Fruit fly (Drosophila melanogaster) whole organism, embryonic: ENCODE data around the gene Vta1.
A peak's percentile ranks its signal among the peaks of the same experiment; 100 is the strongest.

ENCODE experiments used
- Adf1 ChIP-seq: fragments of 200-800 bp; sonication (Bioruptor generic); IDR thresholded peaks from 2 replicates; pipeline ENCODE4 v1.3.6; 2022; ENCODE audit warnings: missing biosample characterization, missing genetic modification characterization
- Awh ChIP-seq: fragments of 200-800 bp; sonication (Bioruptor generic); IDR thresholded peaks from 2 replicates; pipeline ENCODE4, ENCODE4 v1.3.6; 2022; ENCODE audit warnings: missing biosample characterization, missing genetic modification characterization
- CG10462 ChIP-seq: fragments of 200-800 bp; sonication (Bioruptor generic); optimal IDR thresholded peaks from 2 replicates; lab custom pipeline; 2016; ENCODE audit warnings: missing biosample characterization, missing genetic modification characterization
- CG12219 ChIP-seq: fragments of 200-800 bp; sonication (Bioruptor generic); optimal IDR thresholded peaks from 3 replicates; lab custom pipeline; 2018; ENCODE audit warnings: missing biosample characterization, mild to moderate bottlenecking, missing genetic modification characterization
- CG12769 ChIP-seq: fragments of 200-800 bp; sonication (Bioruptor generic); optimal IDR thresholded peaks from 2 replicates; lab custom pipeline; 2019; ENCODE audit warnings: missing biosample characterization, mild to moderate bottlenecking, missing genetic modification characterization, moderate library complexity
- CG13123 ChIP-seq: fragments of 200-800 bp; sonication (Bioruptor generic); optimal IDR thresholded peaks from 2 replicates; lab custom pipeline; 2016; ENCODE audit warnings: missing biosample characterization, missing genetic modification characterization
- CG13894 ChIP-seq: fragments of 200-800 bp; sonication (Bioruptor generic); optimal IDR thresholded peaks from 3 replicates; lab custom pipeline; 2018; ENCODE audit warnings: missing biosample characterization, mild to moderate bottlenecking, missing genetic modification characterization, moderate library complexity
- CG15269 ChIP-seq: fragments of 200-800 bp; sonication (Bioruptor generic); optimal IDR thresholded peaks from 2 replicates; lab custom pipeline; 2018; ENCODE audit warnings: missing biosample characterization, mild to moderate bottlenecking, missing genetic modification characterization, moderate library complexity
- CG16813 ChIP-seq: fragments of 200-800 bp; sonication (Bioruptor generic); IDR thresholded peaks from 3 replicates; pipeline ENCODE4 v1.3.6; 2022; ENCODE audit warnings: missing biosample characterization, missing genetic modification characterization; ENCODE audit not compliant: partially characterized antibody
- CG16815 ChIP-seq: fragments of 200-800 bp; sonication (Bioruptor generic); optimal IDR thresholded peaks from 3 replicates; lab custom pipeline; 2017; ENCODE audit warnings: missing biosample characterization, mild to moderate bottlenecking, missing genetic modification characterization
- CG30020 ChIP-seq: fragments of 200-800 bp; optimal IDR thresholded peaks from 2 replicates; lab custom pipeline; 2019; ENCODE audit warnings: missing biosample characterization, mild to moderate bottlenecking, missing genetic modification characterization, moderate library complexity
- CG30403 ChIP-seq: fragments of 200-800 bp; sonication (Bioruptor generic); optimal IDR thresholded peaks from 3 replicates; lab custom pipeline; 2016; ENCODE audit warnings: missing biosample characterization, missing genetic modification characterization
- CG33557 ChIP-seq: fragments of 200-800 bp; sonication (Bioruptor generic); optimal IDR thresholded peaks from 2 replicates; lab custom pipeline; 2019; ENCODE audit warnings: missing biosample characterization, mild to moderate bottlenecking, missing genetic modification characterization, moderate library complexity
- CG6175 ChIP-seq: fragments of 200-800 bp; sonication (Bioruptor generic); IDR thresholded peaks from 3 replicates; pipeline ENCODE4 v1.3.6; 2022; ENCODE audit warnings: missing biosample characterization, missing genetic modification characterization
- CG8290 ChIP-seq, 3 experiments: fragments of 200-800 bp; sonication (Bioruptor generic); optimal IDR thresholded peaks; 2 replicates each; lab custom pipeline; 2016 to 2019; ENCODE audit warnings: missing biosample characterization in 3 of 3, missing genetic modification characterization in 3 of 3, mild to moderate bottlenecking in 2 of 3, moderate library complexity in 1 of 3
- CG8924 ChIP-seq: fragments of 200-800 bp; optimal IDR thresholded peaks from 3 replicates; lab custom pipeline; 2019; ENCODE audit warnings: missing biosample characterization, mild to moderate bottlenecking, missing genetic modification characterization, moderate library complexity
- Deaf1 ChIP-seq: fragments of 200-800 bp; optimal IDR thresholded peaks from 3 replicates; lab custom pipeline; 2019; ENCODE audit warnings: missing biosample characterization, mild to moderate bottlenecking, missing genetic modification characterization, moderate library complexity
- H2.0 ChIP-seq: fragments of 200-800 bp; sonication (Bioruptor generic); IDR thresholded peaks from 2 replicates; pipeline ENCODE4 v1.3.6; 2022; ENCODE audit warnings: missing biosample characterization, missing genetic modification characterization
- HHEX ChIP-seq: fragments of 200-800 bp; sonication (Bioruptor generic); optimal IDR thresholded peaks from 3 replicates; lab custom pipeline; 2017; ENCODE audit warnings: missing biosample characterization, mild to moderate bottlenecking, missing genetic modification characterization, missing genetic modification reagents
- Hsf ChIP-seq: fragments of 200-800 bp; sonication (Bioruptor generic); optimal IDR thresholded peaks from 3 replicates; lab custom pipeline; 2016; ENCODE audit warnings: missing biosample characterization, missing genetic modification characterization
- MESR4 ChIP-seq: fragments of 200-800 bp; sonication (Bioruptor generic); optimal IDR thresholded peaks from 2 replicates; lab custom pipeline; 2018; ENCODE audit warnings: missing biosample characterization, mild to moderate bottlenecking, missing genetic modification characterization, moderate library complexity
- Meics ChIP-seq: fragments of 200-800 bp; sonication (Bioruptor generic); optimal IDR thresholded peaks from 2 replicates; lab custom pipeline; 2017; ENCODE audit warnings: missing biosample characterization, mild to moderate bottlenecking, missing genetic modification characterization
- PHDP ChIP-seq: fragments of 200-800 bp; sonication (Bioruptor generic); optimal IDR thresholded peaks from 3 replicates; lab custom pipeline; 2018; ENCODE audit warnings: missing biosample characterization, mild to moderate bottlenecking, missing genetic modification characterization, moderate library complexity
- Rfx ChIP-seq: fragments of 200-800 bp; sonication (Bioruptor generic); IDR thresholded peaks from 2 replicates; pipeline ENCODE4 v1.3.6; 2022; ENCODE audit warnings: missing biosample characterization, missing genetic modification characterization
- Side ChIP-seq: fragments of 200-800 bp; sonication (Bioruptor generic); optimal IDR thresholded peaks from 2 replicates; lab custom pipeline; 2016; ENCODE audit warnings: missing biosample characterization, missing genetic modification characterization
- Stat92E ChIP-seq, 3 experiments: fragments of >200 bp in 2 of 3; fragments of 200-800 bp in 1 of 3; sonication (Bioruptor generic) in 1 of 3; optimal IDR thresholded peaks; 2 replicates each; lab custom pipeline; 2017 to 2019; ENCODE audit warnings: missing biosample characterization in 3 of 3, missing genetic modification characterization in 3 of 3, mild to moderate bottlenecking in 1 of 3, moderate library complexity in 1 of 3
- TFAM ChIP-seq: fragments of 200-800 bp; sonication (Bioruptor generic); optimal IDR thresholded peaks from 2 replicates; lab custom pipeline; 2017; ENCODE audit warnings: missing biosample characterization, missing genetic modification characterization, inconsistent platforms
- Xrp1 ChIP-seq: fragments of 200-800 bp; sonication (Bioruptor generic); IDR thresholded peaks from 2 replicates; pipeline ENCODE4 v1.3.6; 2022; ENCODE audit warnings: missing biosample characterization, missing genetic modification characterization
- abd-A ChIP-seq: fragments of 200-800 bp; sonication (Bioruptor generic); optimal IDR thresholded peaks from 3 replicates; lab custom pipeline; 2019; ENCODE audit warnings: missing biosample characterization, mild to moderate bottlenecking, missing genetic modification characterization, moderate library complexity
- az2 ChIP-seq: fragments of 200-800 bp; sonication (Bioruptor generic); optimal IDR thresholded peaks from 3 replicates; lab custom pipeline; 2016; ENCODE audit warnings: missing biosample characterization, missing genetic modification characterization
- chinmo ChIP-seq: fragments of 200-800 bp; sonication (Bioruptor generic); IDR thresholded peaks from 4 replicates; pipeline ENCODE4 v1.3.6; 2022; ENCODE audit warnings: missing biosample characterization, missing genetic modification characterization; ENCODE audit not compliant: partially characterized antibody
- chm ChIP-seq: fragments of 200-800 bp; sonication (Bioruptor generic); IDR thresholded peaks from 2 replicates; pipeline ENCODE4 v1.3.6; 2022; ENCODE audit warnings: missing biosample characterization, missing genetic modification characterization
- ci ChIP-seq: fragments of 200-800 bp; sonication (Bioruptor generic); IDR thresholded peaks from 3 replicates; pipeline ENCODE4 v1.3.6; 2022; ENCODE audit warnings: missing biosample characterization, missing genetic modification characterization
- dmrt99B ChIP-seq: fragments of 200-800 bp; sonication (Bioruptor generic); optimal IDR thresholded peaks from 2 replicates; lab custom pipeline; 2018; ENCODE audit warnings: missing biosample characterization, mild to moderate bottlenecking, missing genetic modification characterization, moderate library complexity
- exex ChIP-seq: fragments of 200-800 bp; sonication (Bioruptor generic); optimal IDR thresholded peaks from 4 replicates; lab custom pipeline; 2018; ENCODE audit warnings: missing biosample characterization, mild to moderate bottlenecking, missing genetic modification characterization, moderate library complexity
- grn ChIP-seq: fragments of 200-800 bp; sonication (Bioruptor generic); optimal IDR thresholded peaks from 3 replicates; lab custom pipeline; 2017; ENCODE audit warnings: missing biosample characterization, missing genetic modification characterization
- kni ChIP-seq: fragments of 200-800 bp; sonication (Bioruptor generic); optimal IDR thresholded peaks from 3 replicates; lab custom pipeline; 2017; ENCODE audit warnings: mild to moderate bottlenecking, missing biosample characterization, missing genetic modification reagents, missing genetic modification characterization
- oc ChIP-seq: fragments of 200-800 bp; sonication (Bioruptor generic); optimal IDR thresholded peaks from 2 replicates; lab custom pipeline; 2018; ENCODE audit warnings: missing biosample characterization, mild to moderate bottlenecking, missing genetic modification characterization, moderate library complexity
- onecut ChIP-seq: fragments of 200-800 bp; sonication (Bioruptor generic); IDR thresholded peaks from 2 replicates; pipeline ENCODE4 v1.3.6; 2022; ENCODE audit warnings: missing biosample characterization, missing genetic modification characterization
- pfk ChIP-seq: fragments of 200-800 bp; sonication (Bioruptor generic); optimal IDR thresholded peaks from 2 replicates; lab custom pipeline; 2018; ENCODE audit warnings: missing biosample characterization, mild to moderate bottlenecking, missing genetic modification characterization, moderate library complexity
- ro ChIP-seq: fragments of 200-800 bp; sonication (Bioruptor generic); IDR thresholded peaks from 2 replicates; pipeline ENCODE4 v1.3.6; 2022; ENCODE audit warnings: missing biosample characterization, missing genetic modification characterization
- sd ChIP-seq: fragments of 200-800 bp; sonication (Bioruptor generic); optimal IDR thresholded peaks from 3 replicates; lab custom pipeline; 2018; ENCODE audit warnings: missing biosample characterization, mild to moderate bottlenecking, missing genetic modification characterization, moderate library complexity
- stwl ChIP-seq: fragments of 200-800 bp; sonication (Bioruptor generic); optimal IDR thresholded peaks from 3 replicates; lab custom pipeline; 2018; ENCODE audit warnings: missing biosample characterization, mild to moderate bottlenecking, missing genetic modification characterization, moderate library complexity
- twi ChIP-seq: fragments of 200-800 bp; optimal IDR thresholded peaks from 2 replicates; lab custom pipeline; 2019; ENCODE audit warnings: missing biosample characterization, mild to moderate bottlenecking, missing genetic modification characterization, moderate library complexity
- usp ChIP-seq: fragments of >200 bp; optimal IDR thresholded peaks from 2 replicates; lab custom pipeline; 2017; ENCODE audit warnings: missing biosample characterization, missing genetic modification characterization
- vvl ChIP-seq: fragments of 200-800 bp; sonication (Bioruptor generic); IDR thresholded peaks from 2 replicates; pipeline ENCODE4 v1.3.6; 2022; ENCODE audit warnings: missing biosample characterization, missing genetic modification characterization
- z ChIP-seq: fragments of 200-800 bp; sonication (Bioruptor generic); IDR thresholded peaks from 3 replicates; pipeline ENCODE4 v1.3.6; 2022; ENCODE audit warnings: missing biosample characterization, missing genetic modification characterization

Vta1 gene

dm6 chr3L:1676222-1676621, 23.5 kb upstream of the Vta1 start (continued):
- no peak for TF ChIP-seq CG8924
- TF ChIP-seq grn (GFP tag; lab: Kevin White, UChicago): peak; percentile 46
- peak in 1 of 3 experiments; percentile 36 for TF ChIP-seq Stat92E (GFP tag; optimal IDR thresholded peaks at IDR 0.05; lab: Kevin White, UChicago)
- TF ChIP-seq Rfx (GFP tag; lab: Robert Waterston, UW): no peak
- peak; percentile 10 for TF ChIP-seq CG12769 (tag; lab: Kevin White, UChicago)
- peak; percentile 67 for TF ChIP-seq kni (GFP tag; lab: Kevin White, UChicago)
- TF ChIP-seq usp (GFP tag; lab: Kevin White, UChicago): no peak
- no peak for TF ChIP-seq CG16815 (GFP tag; lab: Kevin White, UChicago)
- no peak for TF ChIP-seq exex (tag; lab: Kevin White, UChicago)
- TF ChIP-seq abd-A (tag; lab: Kevin White, UChicago): peak; percentile 79
- no peak for TF ChIP-seq TFAM (GFP tag; lab: Kevin White, UChicago)
- no peak for TF ChIP-seq chm (GFP tag; lab: Robert Waterston, UW)
- TF ChIP-seq Side (GFP tag; lab: Kevin White, UChicago): no peak

- TF ChIP-seq grn (GFP tag; lab: Kevin White, UChicago) (peak; percentile 74), abd-A (tag; lab: Kevin White, UChicago) (peak; percentile 78), onecut (peak; percentile 67), CG10462 (GFP tag; lab: Kevin White, UChicago) (no peak), CG13123 (GFP tag; lab: Kevin White, UChicago) (no peak), vvl (GFP tag; lab: Robert Waterston, UW) (peak; percentile 76), dmrt99B (tag; lab: Kevin White, UChicago) (no peak), sd (peak; percentile 65), stwl (tag; lab: Kevin White, UChicago) (no peak), az2 (GFP tag; lab: Kevin White, UChicago) (no peak), CG12769 (tag; lab: Kevin White, UChicago) (peak; percentile 53), oc (tag; lab: Kevin White, UChicago) (peak; percentile 37), HHEX (GFP tag; lab: Kevin White, UChicago) (no peak), CG8290 (GFP tag; optimal IDR thresholded peaks at IDR 0.05; lab: Kevin White, UChicago) (no peak), CG8290 (tag; optimal IDR thresholded peaks at IDR 0.05; lab: Kevin White, UChicago) (no peak), MESR4 (no peak), CG30403 (GFP tag; lab: Kevin White, UChicago) (no peak)
These were observed 22.5 kb upstream of the Vta1 start for dm6 chr3L:1675242-1675641.

- TF ChIP-seq Xrp1 (no peak), kni (GFP tag; lab: Kevin White, UChicago) (peak; percentile 52), Deaf1 (tag; lab: Kevin White, UChicago) (peak; percentile 52), twi (tag; lab: Kevin White, UChicago) (no peak), CG15269 (tag; lab: Kevin White, UChicago) (peak; percentile 81), Awh (peak; percentile 41; the same call in 1 of the 2 replicates), Meics (no peak), Adf1 (GFP tag; lab: Robert Waterston, UW) (peak; percentile 73), Hsf (GFP tag; lab: Kevin White, UChicago) (no peak), CG13894 (tag; lab: Kevin White, UChicago) (no peak), ci (0 out of 3 replicates have a peak, but pooled peaks have one; percentile 15), H2.0 (GFP tag; lab: Robert Waterston, UW) (no peak), CG12219 (no peak), chinmo (GFP tag; lab: Robert Waterston, UW) (peak; percentile 76; the same call in 1 of the 4 replicates), PHDP (tag; lab: Kevin White, UChicago) (no peak), ro (GFP tag; lab: Robert Waterston, UW) (no peak), CG33557 (GFP tag; lab: Kevin White, UChicago) (no peak), z (GFP tag; lab: Robert Waterston, UW) (0 out of 3 replicates have a peak, but pooled peaks have one; percentile 21), CG16813 (GFP tag; lab: Robert Waterston, UW) (no peak), pfk (GFP tag; lab: Kevin White, UChicago) (no peak), CG30020 (tag; lab: Kevin White, UChicago) (no peak), CG6175 (GFP tag; lab: Robert Waterston, UW) (peak; percentile 90)
These were observed 21.7 kb upstream of the Vta1 start, which contains the start of gene CG7991 for dm6 chr3L:1674381-1674780. Gene CG7991 (plus strand): TSS chr3L:1674709.
